Worm (Caenorhabditis elegans) whole organism, L1 larva: ENCODE measurements around the gene ifas-3.

Experiments
- C34B4.2 ChIP-seq: sonication (generic microtip); optimal IDR thresholded peaks from 2 replicates; lab custom pipeline; 2017; ENCODE audit warnings: mild to moderate bottlenecking, missing genetic modification characterization, missing compliant biosample characterization
- aha-1 ChIP-seq: fragments of 150-350 bp; optimal IDR thresholded peaks from 2 replicates; lab custom pipeline; 2014; ENCODE audit warnings: missing biosample characterization, missing genetic modification characterization
- ceh-63 ChIP-seq: fragments of 200-800 bp; sonication (Bioruptor generic); optimal IDR thresholded peaks from 2 replicates; lab custom pipeline; 2018; ENCODE audit warnings: mild to moderate bottlenecking, missing genetic modification characterization, missing compliant biosample characterization
- dpl-1 ChIP-seq, 3 experiments: fragments of 150-350 bp in 2 of 3; sonication (generic microtip) in 1 of 3; optimal IDR thresholded peaks; 2 replicates each; lab custom pipeline; 2014 to 2017; ENCODE audit warnings: missing biosample characterization in 3 of 3, missing genetic modification characterization in 3 of 3, missing genetic modification reagents in 3 of 3
- efl-1 ChIP-seq, 4 experiments: fragments of 150-350 bp; optimal IDR thresholded peaks in 3 of 4; peaks in 1 of 4; 1 replicate in 1 of 4; 2 replicates in 3 of 4; lab custom pipeline; 2014; ENCODE audit warnings: missing biosample characterization in 2 of 4, missing genetic modification characterization in 2 of 4, missing genetic modification reagents in 2 of 4
- egl-13 ChIP-seq: sonication (generic microtip); optimal IDR thresholded peaks from 2 replicates; lab custom pipeline; 2016; ENCODE audit warnings: missing genotype, missing genetic modification reagents, missing genetic modification characterization, missing compliant biosample characterization
- egl-27 ChIP-seq, 2 experiments: fragments of 150-350 bp in 1 of 2; sonication (generic microtip); optimal IDR thresholded peaks; 3 replicates each; lab custom pipeline; 2017 to 2018; ENCODE audit warnings: missing biosample characterization in 2 of 2, missing genetic modification characterization in 2 of 2, missing genetic modification reagents in 2 of 2
- ets-5 ChIP-seq: fragments of 200-800 bp; sonication (Bioruptor generic); IDR thresholded peaks from 2 replicates; pipeline ENCODE4 v1.3.6; 2022; ENCODE audit warnings: missing genetic modification characterization, missing compliant biosample characterization
- fkh-4 ChIP-seq: sonication (generic microtip); optimal IDR thresholded peaks from 2 replicates; lab custom pipeline; 2016; ENCODE audit warnings: missing compliant biosample characterization, missing genetic modification characterization, borderline replicate concordance
- fkh-8 ChIP-seq: sonication (generic microtip); optimal IDR thresholded peaks from 2 replicates; lab custom pipeline; 2016; ENCODE audit warnings: mild to moderate bottlenecking, missing genetic modification characterization, missing compliant biosample characterization
- isw-1 ChIP-seq: fragments of 200-800 bp; sonication (Bioruptor generic); IDR thresholded peaks from 2 replicates; pipeline ENCODE4 v1.3.6; 2022; ENCODE audit warnings: missing genetic modification characterization, missing compliant biosample characterization
- lin-15B ChIP-seq: fragments of 150-350 bp; sonication (generic microtip); optimal IDR thresholded peaks from 3 replicates; lab custom pipeline; 2014; ENCODE audit warnings: missing biosample characterization, missing genetic modification characterization
- lin-35 ChIP-seq, 2 experiments: fragments of 150-350 bp; optimal IDR thresholded peaks; 2 replicates each; lab custom pipeline; 2014; ENCODE audit warnings: missing biosample characterization in 2 of 2, missing genetic modification characterization in 2 of 2, missing genetic modification reagents in 2 of 2
- lin-39 ChIP-seq: fragments of 150-350 bp; optimal IDR thresholded peaks from 2 replicates; lab custom pipeline; 2014; ENCODE audit warnings: missing biosample characterization, missing genetic modification reagents, missing genetic modification characterization
- lsy-2 ChIP-seq, 2 experiments: fragments of 150-350 bp; optimal IDR thresholded peaks; 2 replicates each; lab custom pipeline; 2014; ENCODE audit warnings: missing biosample characterization in 2 of 2, missing genetic modification characterization in 2 of 2
- mab-9 ChIP-seq: fragments of 200-800 bp; sonication (Bioruptor generic); IDR thresholded peaks from 2 replicates; pipeline ENCODE4 v1.3.6; 2022; ENCODE audit warnings: missing genetic modification reagents, missing genetic modification characterization, missing compliant biosample characterization
- mef-2 ChIP-seq: fragments of 150-350 bp; optimal IDR thresholded peaks from 2 replicates; lab custom pipeline; 2014; ENCODE audit warnings: missing biosample characterization, missing genetic modification characterization
- nhr-47 ChIP-seq: sonication (generic microtip); optimal IDR thresholded peaks from 2 replicates; lab custom pipeline; 2016; ENCODE audit warnings: mild to moderate bottlenecking, missing genetic modification characterization, moderate library complexity, missing compliant biosample characterization
- nhr-77 ChIP-seq: fragments of 150-350 bp; optimal IDR thresholded peaks from 2 replicates; lab custom pipeline; 2014; ENCODE audit warnings: missing biosample characterization, missing genetic modification characterization
- nhr-84 ChIP-seq: sonication (generic microtip); optimal IDR thresholded peaks from 2 replicates; lab custom pipeline; 2017; ENCODE audit warnings: missing biosample characterization, missing genetic modification characterization
- nhr-85 ChIP-seq: sonication (generic microtip); peaks from one replicate; lab custom pipeline; 2016; ENCODE audit warnings: missing genetic modification characterization, inconsistent platforms, missing compliant biosample characterization
- nhr-90 ChIP-seq: sonication (generic microtip); optimal IDR thresholded peaks from 2 replicates; lab custom pipeline; 2016; ENCODE audit warnings: mild to moderate bottlenecking, missing genetic modification characterization, missing compliant biosample characterization; ENCODE audit not compliant: poor library complexity
- pag-3 ChIP-seq: sonication (generic microtip); optimal IDR thresholded peaks from 2 replicates; lab custom pipeline; 2017; ENCODE audit warnings: missing genetic modification characterization, mild to moderate bottlenecking, missing compliant biosample characterization, antibody characterized with exemption, borderline replicate concordance; ENCODE audit not compliant: insufficient read depth
- snu-23 ChIP-seq: sonication (generic microtip); optimal IDR thresholded peaks from 2 replicates; lab custom pipeline; 2016; ENCODE audit warnings: missing genetic modification characterization, missing compliant biosample characterization
- sox-4 ChIP-seq: sonication (generic microtip); optimal IDR thresholded peaks from 2 replicates; lab custom pipeline; 2016; ENCODE audit warnings: missing genetic modification characterization, missing compliant biosample characterization
- sptf-1 ChIP-seq: fragments of 150-350 bp; optimal IDR thresholded peaks from 2 replicates; lab custom pipeline; 2014; ENCODE audit warnings: missing biosample characterization, missing genetic modification characterization
- swsn-7 ChIP-seq: sonication (generic microtip); optimal IDR thresholded peaks from 2 replicates; lab custom pipeline; 2016; ENCODE audit warnings: missing genetic modification characterization, missing compliant biosample characterization
- tlp-1 ChIP-seq: fragments of 150-350 bp; optimal IDR thresholded peaks from 2 replicates; lab custom pipeline; 2014; ENCODE audit warnings: missing biosample characterization, missing genetic modification characterization
- unc-30 ChIP-seq: sonication (generic microtip); optimal IDR thresholded peaks from 2 replicates; lab custom pipeline; 2017; ENCODE audit warnings: missing biosample characterization, missing genetic modification characterization
- unc-86 ChIP-seq: sonication (generic microtip); optimal IDR thresholded peaks from 2 replicates; lab custom pipeline; 2016; ENCODE audit warnings: missing genetic modification characterization, missing compliant biosample characterization
- ztf-11 ChIP-seq, 2 experiments: sonication (generic microtip); optimal IDR thresholded peaks; 2 replicates each; lab custom pipeline; 2016 to 2017; ENCODE audit warnings: missing genetic modification characterization in 2 of 2, missing biosample characterization in 1 of 2, missing compliant biosample characterization in 1 of 2

The ifas-3 gene

ce11 chrIV:15949995-15950394, 693 bp downstream of the ifas-3 start (continued):
- no peak for TF ChIP-seq snu-23 (GFP tag; lab: Kevin White, UChicago)

- TF ChIP-seq nhr-84 (tag; lab: Kevin White, UChicago) (no peak), swsn-7 (tag; lab: Kevin White, UChicago) (no peak), mef-2 (tag; lab: Kevin White, UChicago) (no peak), unc-30 (no peak), sox-4 (tag; lab: Kevin White, UChicago) (no peak), ztf-11 (tag; optimal IDR thresholded peaks at IDR 0.05; lab: Kevin White, UChicago) (no peak), lsy-2 (tag; optimal IDR thresholded peaks at IDR 0.05; lab: Kevin White, UChicago) (no peak), nhr-90 (no peak), C34B4.2 (tag; lab: Kevin White, UChicago) (no peak), tlp-1 (tag; lab: Kevin White, UChicago) (no peak), fkh-4 (tag; lab: Kevin White, UChicago) (no peak)
Observed at ce11 chrIV:15946507-15946906, 4.2 kb downstream of the ifas-3 start, which contains the start of gene skr-10. skr-10 (plus strand) TSS chrIV:15946807.

ce11 chrIV:15941403-15941802, 9.3 kb downstream of the ifas-3 start, which contains the start of gene Y105C5B.11:
Y105C5B.11 (minus strand) TSS chrIV:15941503.
- TF ChIP-seq ceh-63 (GFP tag; lab: Kevin White, UChicago) (no peak), fkh-8 (tag; lab: Kevin White, UChicago) (no peak), dpl-1 (GFP tag; optimal IDR thresholded peaks at IDR 0.05; lab: Kevin White, UChicago) (no peak)
- TF ChIP-seq, all 84 proteins: peak for 0

- TF ChIP-seq sptf-1 (no peak), lin-15B (tag; lab: Kevin White, UChicago) (no peak), egl-13 (tag; lab: Kevin White, UChicago) (no peak), isw-1 (GFP tag; lab: Robert Waterston, UW) (no peak), nhr-85 (no peak), egl-27 (tag; optimal IDR thresholded peaks at IDR 0.05; lab: Kevin White, UChicago) (no peak), efl-1 (optimal IDR thresholded peaks at IDR 0.05; lab: Kevin White, UChicago) (no peak), efl-1 (GFP tag; optimal IDR thresholded peaks at IDR 0.05 in 1 of 2; lab: Kevin White, UChicago) (peak in 1 of 2 experiments; percentile 18)
Observed at ce11 chrIV:15940811-15941210, 9.9 kb downstream of the ifas-3 start.

- TF ChIP-seq ets-5 (no peak), C34B4.2 (tag; lab: Kevin White, UChicago) (no peak), nhr-47 (tag; lab: Kevin White, UChicago) (no peak), lin-35 (GFP tag; optimal IDR thresholded peaks at IDR 0.05; lab: Kevin White, UChicago) (no peak), aha-1 (no peak), fkh-8 (tag; lab: Kevin White, UChicago) (no peak), nhr-77 (tag; lab: Kevin White, UChicago) (no peak), pag-3 (tag; lab: Kevin White, UChicago) (no peak), swsn-7 (tag; lab: Kevin White, UChicago) (no peak), lin-39 (tag; lab: Kevin White, UChicago) (no peak), lin-15B (tag; lab: Kevin White, UChicago) (no peak), sptf-1 (no peak), ztf-11 (tag; optimal IDR thresholded peaks at IDR 0.05; lab: Kevin White, UChicago) (no peak), mab-9 (GFP tag; lab: Robert Waterston, UW) (no peak)
Observed at ce11 chrIV:15938471-15938870, 12.2 kb downstream of the ifas-3 start.

- TF ChIP-seq unc-86 (tag; lab: Kevin White, UChicago) (no peak), efl-1 (optimal IDR thresholded peaks at IDR 0.05; lab: Kevin White, UChicago) (no peak), efl-1 (GFP tag; optimal IDR thresholded peaks at IDR 0.05 in 1 of 2; lab: Kevin White, UChicago) (peak in 1 of 2 experiments; percentile 44)
Observed at ce11 chrIV:15937088-15937487, 13.6 kb downstream of the ifas-3 start.
